Fruit fly (Drosophila melanogaster): ENCODE results near the gene Jon25Biii.

Jon25Biii gene

dm6 chr2L:4976988-4977551, 26.5 kb upstream of the Jon25Biii start, which contains the start of the genes Gmd and CG3792 (continued):
- TF ChIP-seq CG3919 (GFP tag; optimal IDR thresholded peaks at IDR 0.05) (no peak), CG16779 (tag; optimal IDR thresholded peaks at IDR 0.05) (no peak), svp (GFP tag) (no peak), Eip78C (GFP tag) (peak; percentile 99), CG15336 (GFP tag; IDR thresholded peaks at IDR 0.05) (peak; percentile 95), CG11902 (GFP tag; optimal IDR thresholded peaks at IDR 0.05) (peak; percentile 91), Ets96B (tag; optimal IDR thresholded peaks at IDR 0.05) (peak; percentile 94), Sox15 (GFP tag; optimal IDR thresholded peaks at IDR 0.05) (peak; percentile 91), Sox102F (GFP tag; optimal IDR thresholded peaks at IDR 0.05) (no peak), Eip75B (GFP tag; optimal IDR thresholded peaks at IDR 0.05) (peak; percentile 94), Sox14 (GFP tag; optimal IDR thresholded peaks at IDR 0.05) (peak; percentile 95), Gug (GFP tag; IDR thresholded peaks at IDR 0.05) (peak; percentile 93), net (GFP tag; optimal IDR thresholded peaks at IDR 0.05) (no peak), Met (GFP tag; optimal IDR thresholded peaks at IDR 0.05) (no peak), CG6276 (GFP tag; optimal IDR thresholded peaks at IDR 0.05) (no peak), fkh (GFP tag; optimal IDR thresholded peaks at IDR 0.05) (peak; percentile 91), fd59A (GFP tag; optimal IDR thresholded peaks at IDR 0.05) (peak; percentile 84), OdsH (GFP tag; optimal IDR thresholded peaks at IDR 0.05) (no peak), CG6808 (GFP tag; optimal IDR thresholded peaks at IDR 0.05) (no peak), CG34406 (GFP tag; optimal IDR thresholded peaks at IDR 0.05) (peak; percentile 92), CG8119 (GFP tag; IDR thresholded peaks at IDR 0.05) (peak; percentile 94), spab (GFP tag; optimal IDR thresholded peaks at IDR 0.05) (no peak), Eip93F (GFP tag; optimal IDR thresholded peaks at IDR 0.05) (no peak), CG32006 (GFP tag; optimal IDR thresholded peaks at IDR 0.05) (no peak), Hr38 (GFP tag; optimal IDR thresholded peaks at IDR 0.05) (peak; percentile 74)

- no peak for TF ChIP-seq fd59A (GFP tag; optimal IDR thresholded peaks at IDR 0.05)
- TF ChIP-seq CG7368 (GFP tag; optimal IDR thresholded peaks at IDR 0.05), result no peak
- peak; percentile 1 for TF ChIP-seq CG6854 (GFP tag; optimal IDR thresholded peaks at IDR 0.05)
- peak; percentile 7 for TF ChIP-seq CG31627 (GFP tag; optimal IDR thresholded peaks at IDR 0.05)
- TF ChIP-seq Blimp-1 (GFP tag; optimal IDR thresholded peaks at IDR 0.05), result no peak
- peak; percentile 0 for TF ChIP-seq CG3032 (tag; optimal IDR thresholded peaks at IDR 0.05)
- peak; percentile 47 for TF ChIP-seq esn (GFP tag; optimal IDR thresholded peaks at IDR 0.05)
These were observed 23.3 kb upstream of the Jon25Biii start, which contains the start of gene mRpL28 for dm6 chr2L:4973731-4974415. mRpL28 (plus strand) TSS chr2L:4973976.

dm6 chr2L:4971329-4971798, 20.8 kb upstream of the Jon25Biii start, which contains the start of gene CG14043:
CG14043 (plus strand) TSS chr2L:4971702.
- TF ChIP-seq Ets21C (GFP tag; optimal IDR thresholded peaks at IDR 0.05) (no peak), CG3032 (tag; optimal IDR thresholded peaks at IDR 0.05) (peak; percentile 28), achi (GFP tag; optimal IDR thresholded peaks at IDR 0.05) (no peak), CG6276 (GFP tag; optimal IDR thresholded peaks at IDR 0.05) (no peak), Lpt (GFP tag; optimal IDR thresholded peaks at IDR 0.05) (no peak), Smox (GFP tag; optimal IDR thresholded peaks at IDR 0.05) (no peak), esn (GFP tag; optimal IDR thresholded peaks at IDR 0.05) (peak; percentile 36), CG6792 (GFP tag; optimal IDR thresholded peaks at IDR 0.05) (no peak), CG4318 (GFP tag; optimal IDR thresholded peaks at IDR 0.05) (no peak), fkh (GFP tag; optimal IDR thresholded peaks at IDR 0.05) (peak; percentile 92), CG31627 (GFP tag; optimal IDR thresholded peaks at IDR 0.05) (peak; percentile 31)

Data from whole organism, prepupa.